Worm (Caenorhabditis elegans): Measurements from ENCODE around the gene hog-1.

hog-1 gene

ce11 chrX:5820880-5821279 is 33.2 kb downstream of the hog-1 start:
- TF ChIP-seq dmd-9 (GFP tag; IDR thresholded peaks at IDR 0.05) (no peak), ceh-62 (tag; optimal IDR thresholded peaks at IDR 0.05) (no peak), mxl-3 (GFP tag; optimal IDR thresholded peaks at IDR 0.05) (peak; percentile 38), nhr-6 (tag; optimal IDR thresholded peaks at IDR 0.05) (no peak), attf-4 (tag; optimal IDR thresholded peaks at IDR 0.05) (no peak), madf-5 (GFP tag; IDR thresholded peaks at IDR 0.05) (no peak), lir-3 (tag; optimal IDR thresholded peaks at IDR 0.05) (no peak), zfp-3 (GFP tag; conservative IDR thresholded peaks at IDR 0.05) (no peak), aha-1 (tag) (peak; percentile 88), fos-1 (tag; optimal IDR thresholded peaks at IDR 0.05) (no peak), ama-1 (optimal IDR thresholded peaks at IDR 0.05) (no peak), lin-1 (GFP tag; IDR thresholded peaks at IDR 0.05) (no peak), unc-130 (GFP tag; optimal IDR thresholded peaks at IDR 0.05) (no peak), vab-7 (GFP tag; IDR thresholded peaks at IDR 0.05) (no peak), mep-1 (tag; optimal IDR thresholded peaks at IDR 0.05) (peak; percentile 27), dmd-8 (GFP tag; IDR thresholded peaks at IDR 0.05) (no peak), F10B5.3 (tag; optimal IDR thresholded peaks at IDR 0.05) (no peak), F44E2.7 (GFP tag; IDR thresholded peaks at IDR 0.05) (no peak), hlh-30 (tag; optimal IDR thresholded peaks at IDR 0.05; ENCODE audit: insufficient read depth) (peak; percentile 52), Y48G9A.11 (GFP tag; IDR thresholded peaks at IDR 0.05) (no peak), madf-9 (GFP tag; conservative IDR thresholded peaks at IDR 0.05) (no peak), F37D6.2 (tag; optimal IDR thresholded peaks at IDR 0.05) (no peak), snpc-1.2 (GFP tag; IDR thresholded peaks at IDR 0.05) (no peak), hlh-11 (tag; optimal IDR thresholded peaks at IDR 0.05) (peak; percentile 49), unc-39 (tag; optimal IDR thresholded peaks at IDR 0.05) (no peak), nhr-77 (tag; optimal IDR thresholded peaks at IDR 0.05) (no peak), zip-2 (tag; optimal IDR thresholded peaks at IDR 0.05) (no peak), nhr-41 (GFP tag; IDR thresholded peaks at IDR 0.05) (no peak), dmd-6 (GFP tag; IDR thresholded peaks at IDR 0.05) (no peak), aly-2 (tag; optimal IDR thresholded peaks at IDR 0.05) (no peak), hmg-1.1 (GFP tag; IDR thresholded peaks at IDR 0.05) (0 out of 2 replicates have a peak, but pooled peaks have one; percentile 15), fkh-10 (GFP tag; optimal IDR thresholded peaks at IDR 0.05) (no peak), nhr-42 (GFP tag; IDR thresholded peaks at IDR 0.05) (no peak), pqm-1 (tag; optimal IDR thresholded peaks at IDR 0.05) (no peak), tra-1 (GFP tag; IDR thresholded peaks at IDR 0.05) (peak; percentile 67; the same call in 1 of the 2 replicates), nhr-28 (tag; optimal IDR thresholded peaks at IDR 0.05) (no peak), R02D3.7 (tag; optimal IDR thresholded peaks at IDR 0.05) (no peak), nhr-25 (tag; optimal IDR thresholded peaks at IDR 0.05; ENCODE audit: borderline replicate concordance, insufficient read depth) (peak; percentile 90), daf-8 (GFP tag; IDR thresholded peaks at IDR 0.05) (no peak), egl-43 (GFP tag; IDR thresholded peaks at IDR 0.05) (peak; percentile 57; the same call in 1 of the 2 replicates), dpl-1 (GFP tag; optimal IDR thresholded peaks at IDR 0.05) (no peak), zag-1 (tag; optimal IDR thresholded peaks at IDR 0.05) (no peak), jun-1 (tag; optimal IDR thresholded peaks at IDR 0.05) (no peak), duxl-1 (tag; optimal IDR thresholded peaks at IDR 0.05; ENCODE audit: poor library complexity) (no peak), tag-97 (GFP tag; IDR thresholded peaks at IDR 0.05) (no peak), dve-1 (tag; optimal IDR thresholded peaks at IDR 0.05; ENCODE audit: insufficient read depth) (no peak), Y5F2A.4 (GFP tag; optimal IDR thresholded peaks at IDR 0.05) (no peak), ztf-7 (tag; optimal IDR thresholded peaks at IDR 0.05) (no peak), set-16 (GFP tag; IDR thresholded peaks at IDR 0.05) (peak; percentile 68), unc-62 (GFP tag; optimal IDR thresholded peaks at IDR 0.05 in 1 of 2) (peak in 1 of 2 experiments; percentile 97), unc-62 (tag; optimal IDR thresholded peaks at IDR 0.05) (no peak), lin-13 (GFP tag; optimal IDR thresholded peaks at IDR 0.05) (no peak), lim-7 (GFP tag; IDR thresholded peaks at IDR 0.05) (no peak), egl-27 (tag; optimal IDR thresholded peaks at IDR 0.05) (no peak)
